Fruit fly (Drosophila melanogaster) whole organism, wandering third instar larva: ENCODE results near the gene laf.

Experiments
- CG9705 ChIP-seq: fragments of 200-800 bp; sonication (Bioruptor generic); optimal IDR thresholded peaks from 2 replicates; lab custom pipeline; 2018; ENCODE audit warnings: missing biosample characterization, mild to moderate bottlenecking, missing genetic modification characterization
- Dfd ChIP-seq: fragments of >200 bp; optimal IDR thresholded peaks from 2 replicates; lab custom pipeline; 2017; ENCODE audit warnings: missing biosample characterization, missing genetic modification characterization
- HLH106 ChIP-seq: fragments of 200-800 bp; optimal IDR thresholded peaks from 3 replicates; lab custom pipeline; 2019; ENCODE audit warnings: missing biosample characterization, mild to moderate bottlenecking, missing genetic modification characterization, moderate library complexity
- Myc ChIP-seq: fragments of >200 bp; optimal IDR thresholded peaks from 2 replicates; lab custom pipeline; 2017
- Vsx2 ChIP-seq: fragments of 200-300, 225-300 bp; sonication (Bioruptor generic); optimal IDR thresholded peaks from 2 replicates; lab custom pipeline; 2018; ENCODE audit warnings: missing biosample characterization, missing genetic modification characterization; ENCODE audit not compliant: partially characterized antibody
- brk ChIP-seq: fragments of 200-800 bp; sonication (Bioruptor generic); optimal IDR thresholded peaks from 2 replicates; lab custom pipeline; 2016; ENCODE audit warnings: missing biosample characterization, mild to moderate bottlenecking, missing genetic modification characterization
- dsf ChIP-seq: sonication (Bioruptor generic); optimal IDR thresholded peaks from 2 replicates; lab custom pipeline; 2016; ENCODE audit warnings: missing biosample characterization, missing genetic modification characterization, borderline replicate concordance
- fru ChIP-seq: fragments of 200-800 bp; sonication (Bioruptor generic); optimal IDR thresholded peaks from 3 replicates; lab custom pipeline; 2016; ENCODE audit warnings: missing biosample characterization, mild to moderate bottlenecking, missing genetic modification characterization
- jim ChIP-seq: fragments of 175-275, 200-325 bp; sonication (Bioruptor generic); optimal IDR thresholded peaks from 2 replicates; lab custom pipeline; 2016; ENCODE audit warnings: missing biosample characterization, mild to moderate bottlenecking, missing genetic modification characterization
- lola ChIP-seq: fragments of >200 bp; optimal IDR thresholded peaks from 2 replicates; lab custom pipeline; 2017; ENCODE audit warnings: missing biosample characterization, missing genetic modification characterization
- sage ChIP-seq: fragments of 200-800 bp; sonication (Bioruptor generic); optimal IDR thresholded peaks from 2 replicates; lab custom pipeline; 2016; ENCODE audit warnings: missing biosample characterization, mild to moderate bottlenecking, missing genetic modification characterization
- tai ChIP-seq: sonication (Bioruptor generic); optimal IDR thresholded peaks from 2 replicates; lab custom pipeline; 2016; ENCODE audit warnings: missing biosample characterization, missing genetic modification characterization
- usp ChIP-seq: fragments of >200 bp; optimal IDR thresholded peaks from 2 replicates; lab custom pipeline; 2017; ENCODE audit warnings: missing biosample characterization, missing genetic modification characterization

The laf gene

dm6 chr3R:4831197-4831596 is 47.1 kb downstream of the laf start, which contains the start of gene CG14659:
Gene CG14659 (minus strand): TSS chr3R:4831297.
- no peak for TF ChIP-seq jim
- TF ChIP-seq fru (GFP tag; lab: Kevin White, UChicago) = no peak
- no peak for TF ChIP-seq dsf (GFP tag; lab: Kevin White, UChicago)
- TF ChIP-seq CG9705 (GFP tag; lab: Kevin White, UChicago) = no peak
- no peak for TF ChIP-seq HLH106 (tag; lab: Kevin White, UChicago)
- no peak for TF ChIP-seq usp (GFP tag; lab: Kevin White, UChicago)
- TF ChIP-seq tai (GFP tag; lab: Kevin White, UChicago) = no peak
- TF ChIP-seq Dfd (GFP tag; lab: Kevin White, UChicago) = peak; percentile 59
- no peak for TF ChIP-seq Vsx2 (GFP tag; lab: Kevin White, UChicago)
- TF ChIP-seq, all 38 proteins: peak for 1

dm6 chr3R:4830413-4830812 is 47.9 kb downstream of the laf start, which contains the start of gene CG14658:
Gene CG14658 (minus strand): TSS chr3R:4830513.
- TF ChIP-seq brk (GFP tag; lab: Kevin White, UChicago) (no peak), Myc (lab: Kevin White, UChicago) (no peak), sage (no peak), lola (GFP tag; lab: Kevin White, UChicago) (no peak)
